Fruit fly (Drosophila melanogaster) whole organism, embryonic: ENCODE results near the gene Gr63a.
A peak's percentile ranks its signal among the peaks of the same experiment; 100 is the strongest.

ENCODE experiments used
- CG10431 ChIP-seq: fragments of 200-800 bp; sonication (Bioruptor generic); optimal IDR thresholded peaks from 3 replicates; lab custom pipeline; 2018; ENCODE audit warnings: missing biosample characterization, mild to moderate bottlenecking, missing genetic modification characterization
- CG10543 ChIP-seq: fragments of 200-800 bp; sonication (Bioruptor generic); optimal IDR thresholded peaks from 3 replicates; lab custom pipeline; 2017; ENCODE audit warnings: missing biosample characterization, mild to moderate bottlenecking, missing genetic modification characterization, moderate library complexity
- CG12155 ChIP-seq: fragments of 200-800 bp; sonication (Bioruptor generic); optimal IDR thresholded peaks from 3 replicates; lab custom pipeline; 2016; ENCODE audit warnings: missing biosample characterization, missing genetic modification characterization
- CG12236 ChIP-seq: fragments of 200-800 bp; sonication (Bioruptor generic); optimal IDR thresholded peaks from 2 replicates; lab custom pipeline; 2016; ENCODE audit warnings: missing biosample characterization, missing genetic modification characterization
- CG12942 ChIP-seq: fragments of 200-800 bp; sonication (Bioruptor generic); optimal IDR thresholded peaks from 3 replicates; lab custom pipeline; 2016; ENCODE audit warnings: missing biosample characterization, missing genetic modification characterization
- CG13296 ChIP-seq: fragments of 200-800 bp; sonication (Bioruptor generic); optimal IDR thresholded peaks from 3 replicates; lab custom pipeline; 2018; ENCODE audit warnings: missing biosample characterization, mild to moderate bottlenecking, missing genetic modification characterization
- CG14014 ChIP-seq: fragments of 200-800 bp; sonication (Bioruptor generic); IDR thresholded peaks from 2 replicates; pipeline ENCODE4 v1.3.6; 2022; ENCODE audit warnings: missing biosample characterization, missing genetic modification characterization
- CG15269 ChIP-seq: fragments of 200-800 bp; sonication (Bioruptor generic); optimal IDR thresholded peaks from 2 replicates; lab custom pipeline; 2018; ENCODE audit warnings: missing biosample characterization, mild to moderate bottlenecking, missing genetic modification characterization, moderate library complexity
- CG17328 ChIP-seq: fragments of 200-800 bp; sonication (Bioruptor generic); IDR thresholded peaks from 2 replicates; pipeline ENCODE4 v1.3.6; 2022; ENCODE audit warnings: missing biosample characterization, missing genetic modification characterization
- CG17385 ChIP-seq: fragments of 200-800 bp; sonication (Bioruptor generic); optimal IDR thresholded peaks from 3 replicates; lab custom pipeline; 2018; ENCODE audit warnings: missing biosample characterization, mild to moderate bottlenecking, missing genetic modification characterization
- CG1792 ChIP-seq: fragments of 200-800 bp; sonication (Bioruptor generic); optimal IDR thresholded peaks from 2 replicates; lab custom pipeline; 2016; ENCODE audit warnings: missing biosample characterization, missing genetic modification characterization
- CG18599 ChIP-seq: fragments of 200-800 bp; sonication (Bioruptor generic); optimal IDR thresholded peaks from 3 replicates; lab custom pipeline; 2017; ENCODE audit warnings: missing biosample characterization, missing genetic modification characterization, mild to moderate bottlenecking, moderate library complexity, missing genetic modification reagents
- CG32767 ChIP-seq: fragments of 200-800 bp; sonication (Bioruptor generic); IDR thresholded peaks from 2 replicates; pipeline ENCODE4 v1.3.6; 2022; ENCODE audit warnings: missing biosample characterization, missing genetic modification characterization
- CG3838 ChIP-seq: fragments of 200-800 bp; sonication (Bioruptor generic); optimal IDR thresholded peaks from 3 replicates; lab custom pipeline; 2016; ENCODE audit warnings: missing biosample characterization, missing genetic modification characterization
- CG4424 ChIP-seq: fragments of 200-800 bp; sonication (Bioruptor generic); optimal IDR thresholded peaks from 3 replicates; lab custom pipeline; 2016; ENCODE audit warnings: missing biosample characterization, missing genetic modification characterization
- CG5245 ChIP-seq: fragments of 200-800 bp; sonication (Bioruptor generic); optimal IDR thresholded peaks from 3 replicates; lab custom pipeline; 2016; ENCODE audit warnings: missing biosample characterization, missing genetic modification characterization
- CG6175 ChIP-seq: fragments of 200-800 bp; sonication (Bioruptor generic); IDR thresholded peaks from 3 replicates; pipeline ENCODE4 v1.3.6; 2022; ENCODE audit warnings: missing biosample characterization, missing genetic modification characterization
- CG9932 ChIP-seq: fragments of 200-800 bp; sonication (Bioruptor generic); IDR thresholded peaks from 2 replicates; pipeline ENCODE4 v1.3.6; 2022; ENCODE audit warnings: missing biosample characterization, missing genetic modification characterization
- Dip3 ChIP-seq: fragments of 200-800 bp; sonication (Bioruptor generic); optimal IDR thresholded peaks from 3 replicates; lab custom pipeline; 2016; ENCODE audit warnings: missing biosample characterization, missing genetic modification characterization
- HLH4C ChIP-seq: fragments of 200-800 bp; sonication (Bioruptor generic); IDR thresholded peaks from 3 replicates; pipeline ENCODE4 v1.3.6; 2022; ENCODE audit warnings: missing biosample characterization, missing genetic modification characterization; ENCODE audit not compliant: partially characterized antibody
- Kr ChIP-seq: fragments of 200-800 bp; sonication (Bioruptor generic); optimal IDR thresholded peaks from 2 replicates; lab custom pipeline; 2017; ENCODE audit warnings: missing biosample characterization, mild to moderate bottlenecking, missing genetic modification characterization
- MBD-R2 ChIP-seq: fragments of 200-800 bp; sonication (Bioruptor generic); IDR thresholded peaks from 2 replicates; pipeline ENCODE4 v1.3.6; 2022; ENCODE audit warnings: missing biosample characterization, missing genetic modification characterization
- Max ChIP-seq: fragments of 200-800 bp; sonication (Bioruptor generic); optimal IDR thresholded peaks from 2 replicates; lab custom pipeline; 2016; ENCODE audit warnings: missing biosample characterization, mild to moderate bottlenecking, missing genetic modification characterization
- Meics ChIP-seq: fragments of 200-800 bp; sonication (Bioruptor generic); optimal IDR thresholded peaks from 2 replicates; lab custom pipeline; 2017; ENCODE audit warnings: missing biosample characterization, mild to moderate bottlenecking, missing genetic modification characterization
- Mrtf ChIP-seq: fragments of 200-800 bp; sonication (Bioruptor generic); IDR thresholded peaks from 3 replicates; pipeline ENCODE4 v1.3.6; 2022; ENCODE audit warnings: missing biosample characterization, missing genetic modification characterization
- Ptx1 ChIP-seq: fragments of 200-800 bp; sonication (Bioruptor generic); IDR thresholded peaks from 2 replicates; pipeline ENCODE4 v1.3.6; 2022; ENCODE audit warnings: missing biosample characterization, missing genetic modification characterization
- Ssrp ChIP-seq: fragments of 200-800 bp; sonication (Bioruptor generic); optimal IDR thresholded peaks from 2 replicates; lab custom pipeline; 2018; ENCODE audit warnings: missing biosample characterization, mild to moderate bottlenecking, missing genetic modification characterization, moderate library complexity
- TFAM ChIP-seq: fragments of 200-800 bp; sonication (Bioruptor generic); optimal IDR thresholded peaks from 2 replicates; lab custom pipeline; 2017; ENCODE audit warnings: missing biosample characterization, missing genetic modification characterization, inconsistent platforms
- aop ChIP-seq: fragments of 200-800 bp; sonication (Bioruptor generic); IDR thresholded peaks from 2 replicates; pipeline ENCODE4 v1.3.6; 2022; ENCODE audit warnings: missing biosample characterization, missing genetic modification characterization
- ash1 ChIP-seq: fragments of 200-800 bp; sonication (Bioruptor generic); optimal IDR thresholded peaks from 2 replicates; lab custom pipeline; 2018; ENCODE audit warnings: missing biosample characterization, mild to moderate bottlenecking, missing genetic modification characterization
- bigmax ChIP-seq: fragments of 200-800 bp; sonication (Bioruptor generic); optimal IDR thresholded peaks from 2 replicates; lab custom pipeline; 2018; ENCODE audit warnings: missing biosample characterization, mild to moderate bottlenecking, missing genetic modification characterization
- chinmo ChIP-seq: fragments of 200-800 bp; sonication (Bioruptor generic); IDR thresholded peaks from 4 replicates; pipeline ENCODE4 v1.3.6; 2022; ENCODE audit warnings: missing biosample characterization, missing genetic modification characterization; ENCODE audit not compliant: partially characterized antibody
- eyg ChIP-seq: fragments of 200-800 bp; sonication (Bioruptor generic); optimal IDR thresholded peaks from 3 replicates; lab custom pipeline; 2016; ENCODE audit warnings: missing biosample characterization, missing genetic modification characterization
- fd64A ChIP-seq: fragments of 200-800 bp; sonication (Bioruptor generic); optimal IDR thresholded peaks from 3 replicates; lab custom pipeline; 2018; ENCODE audit warnings: missing biosample characterization, mild to moderate bottlenecking, missing genetic modification characterization
- fd96Cb ChIP-seq: fragments of 200-800 bp; sonication (Bioruptor generic); optimal IDR thresholded peaks from 2 replicates; lab custom pipeline; 2018; ENCODE audit warnings: missing biosample characterization, mild to moderate bottlenecking, missing genetic modification characterization, moderate library complexity
- gem ChIP-seq: fragments of 200-800 bp; sonication (Bioruptor generic); optimal IDR thresholded peaks from 2 replicates; lab custom pipeline; 2019; ENCODE audit warnings: missing biosample characterization, mild to moderate bottlenecking, missing genetic modification characterization, moderate library complexity
- hb ChIP-seq: fragments of 200-800 bp; sonication (Bioruptor generic); IDR thresholded peaks from 3 replicates; pipeline ENCODE4 v1.3.6; 2022; ENCODE audit warnings: missing biosample characterization, missing genetic modification characterization; ENCODE audit not compliant: partially characterized antibody
- kah ChIP-seq: fragments of 200-800 bp; sonication (Bioruptor generic); optimal IDR thresholded peaks from 2 replicates; lab custom pipeline; 2018; ENCODE audit warnings: missing biosample characterization, mild to moderate bottlenecking, missing genetic modification characterization
- mld ChIP-seq: fragments of 200-800 bp; sonication (Bioruptor generic); IDR thresholded peaks from 3 replicates; pipeline ENCODE4 v1.3.6; 2022; ENCODE audit warnings: missing biosample characterization, missing genetic modification characterization; ENCODE audit not compliant: partially characterized antibody
- org-1 ChIP-seq: fragments of 200-800 bp; sonication (Bioruptor generic); optimal IDR thresholded peaks from 2 replicates; lab custom pipeline; 2017; ENCODE audit warnings: missing biosample characterization, missing genetic modification characterization
- pros ChIP-seq: fragments of 200-800 bp; sonication (Bioruptor generic); optimal IDR thresholded peaks from 3 replicates; lab custom pipeline; 2019; ENCODE audit warnings: missing biosample characterization, mild to moderate bottlenecking, missing genetic modification characterization, moderate library complexity
- scrt ChIP-seq: fragments of 200-800 bp; sonication (Bioruptor generic); optimal IDR thresholded peaks from 2 replicates; lab custom pipeline; 2018; ENCODE audit warnings: missing biosample characterization, mild to moderate bottlenecking, missing genetic modification characterization, moderate library complexity
- seq ChIP-seq: fragments of 200-800 bp; sonication (Bioruptor generic); IDR thresholded peaks from 2 replicates; pipeline ENCODE4 v1.3.6; 2022; ENCODE audit warnings: missing biosample characterization, missing genetic modification characterization
- shn ChIP-seq: fragments of 200-800 bp; sonication (Bioruptor generic); optimal IDR thresholded peaks from 3 replicates; lab custom pipeline; 2016; ENCODE audit warnings: missing biosample characterization, missing genetic modification characterization
- sug ChIP-seq: fragments of 200-800 bp; optimal IDR thresholded peaks from 2 replicates; lab custom pipeline; 2019; ENCODE audit warnings: missing biosample characterization, mild to moderate bottlenecking, missing genetic modification characterization, moderate library complexity
- twi ChIP-seq: fragments of 200-800 bp; optimal IDR thresholded peaks from 2 replicates; lab custom pipeline; 2019; ENCODE audit warnings: missing biosample characterization, mild to moderate bottlenecking, missing genetic modification characterization, moderate library complexity
- unc-4 ChIP-seq: fragments of 200-800 bp; sonication (Bioruptor generic); IDR thresholded peaks from 2 replicates; pipeline ENCODE4 v1.3.6; 2022; ENCODE audit warnings: missing biosample characterization, missing genetic modification characterization; ENCODE audit not compliant: partially characterized antibody
- vnd ChIP-seq: fragments of 200-800 bp; sonication (Bioruptor generic); IDR thresholded peaks from 3 replicates; pipeline ENCODE4 v1.3.6; 2022; ENCODE audit warnings: missing biosample characterization, missing genetic modification characterization; ENCODE audit not compliant: partially characterized antibody
- vvl ChIP-seq: fragments of 200-800 bp; sonication (Bioruptor generic); IDR thresholded peaks from 2 replicates; pipeline ENCODE4 v1.3.6; 2022; ENCODE audit warnings: missing biosample characterization, missing genetic modification characterization

Gene Gr63a

dm6 chr3L:3928205-3928942 lies 32.0 kb upstream of the Gr63a start (continued):
- TF ChIP-seq CG14014: peak; percentile 94
- no peak for TF ChIP-seq HLH4C (GFP tag; lab: Robert Waterston, UW)
- peak; percentile 35 for TF ChIP-seq CG12236
- peak; percentile 63 for TF ChIP-seq CG4424 (GFP tag; lab: Kevin White, UChicago)
- TF ChIP-seq Mrtf (GFP tag; lab: Robert Waterston, UW): peak; percentile 78
- peak; percentile 86 for TF ChIP-seq CG6175 (GFP tag; lab: Robert Waterston, UW)
- TF ChIP-seq kah (GFP tag; lab: Kevin White, UChicago): peak; percentile 50
- TF ChIP-seq CG12155 (GFP tag; lab: Kevin White, UChicago): peak; percentile 88
- TF ChIP-seq pros: no peak
- TF ChIP-seq org-1 (GFP tag; lab: Kevin White, UChicago): peak; percentile 84
- TF ChIP-seq Ptx1 (GFP tag; lab: Robert Waterston, UW): peak; percentile 88
- peak; percentile 67 for TF ChIP-seq eyg (GFP tag; lab: Kevin White, UChicago)
- peak; percentile 93 for TF ChIP-seq CG15269 (tag; lab: Kevin White, UChicago)
- TF ChIP-seq seq (GFP tag; lab: Robert Waterston, UW): peak; percentile 86
- peak; percentile 97 for TF ChIP-seq CG18599
- TF ChIP-seq vnd (GFP tag; lab: Robert Waterston, UW): no peak
- peak; percentile 83; the same call in 1 of the 2 replicates for TF ChIP-seq MBD-R2
- peak; percentile 50 for TF ChIP-seq CG3838 (GFP tag; lab: Kevin White, UChicago)
- peak; percentile 65 for TF ChIP-seq fd96Cb (tag; lab: Kevin White, UChicago)
- peak; percentile 86 for TF ChIP-seq sug
- peak; percentile 89 for TF ChIP-seq CG13296 (GFP tag; lab: Kevin White, UChicago)
- peak; percentile 19 for TF ChIP-seq CG10431
- TF ChIP-seq Ssrp (tag; lab: Kevin White, UChicago): peak; percentile 76
- peak; percentile 84 for TF ChIP-seq CG17328 (GFP tag; lab: Robert Waterston, UW)
- TF ChIP-seq CG1792 (GFP tag; lab: Kevin White, UChicago): peak; percentile 85
- no peak for TF ChIP-seq mld (GFP tag; lab: Robert Waterston, UW)
- TF ChIP-seq hb (GFP tag; lab: Robert Waterston, UW): no peak
- peak; percentile 91 for TF ChIP-seq vvl (GFP tag; lab: Robert Waterston, UW)
- TF ChIP-seq gem (tag; lab: Kevin White, UChicago): peak; percentile 87
- peak; percentile 9 for TF ChIP-seq ash1 (GFP tag; lab: Kevin White, UChicago)
- TF ChIP-seq Meics (GFP tag; lab: Kevin White, UChicago): peak; percentile 93
- TF ChIP-seq CG9932 (GFP tag; lab: Robert Waterston, UW): peak; percentile 90
- no peak for TF ChIP-seq TFAM
- no peak for TF ChIP-seq fd64A (GFP tag; lab: Kevin White, UChicago)
- peak; percentile 89 for TF ChIP-seq Dip3 (GFP tag; lab: Kevin White, UChicago)
- peak; percentile 39 for TF ChIP-seq CG5245 (GFP tag; lab: Kevin White, UChicago)
- TF ChIP-seq unc-4 (GFP tag; lab: Robert Waterston, UW): no peak
- peak; percentile 79 for TF ChIP-seq CG12942 (GFP tag; lab: Kevin White, UChicago)
- no peak for TF ChIP-seq bigmax (GFP tag; lab: Kevin White, UChicago)
- no peak for TF ChIP-seq chinmo (GFP tag; lab: Robert Waterston, UW)
- TF ChIP-seq CG17385 (GFP tag; lab: Kevin White, UChicago): peak; percentile 87
- TF ChIP-seq scrt (GFP tag; lab: Kevin White, UChicago): peak; percentile 87
- TF ChIP-seq CG10543 (GFP tag; lab: Kevin White, UChicago): peak; percentile 88
- TF ChIP-seq twi: no peak
- peak; percentile 55 for TF ChIP-seq shn (GFP tag; lab: Kevin White, UChicago)
- no peak for TF ChIP-seq Kr (GFP tag; lab: Kevin White, UChicago)
- no peak for TF ChIP-seq aop (GFP tag; lab: Robert Waterston, UW)
- TF ChIP-seq Max (GFP tag; lab: Kevin White, UChicago): peak; percentile 78
- peak; percentile 75; the same call in 1 of the 2 replicates for TF ChIP-seq CG32767 (GFP tag; lab: Robert Waterston, UW)
